Worm (Caenorhabditis elegans) whole organism, midembryonic: Measurements from ENCODE around the gene ets-8.

Experiments
- ref-1 ChIP-seq: fragments of 200-800 bp; sonication (Bioruptor generic); conservative IDR thresholded peaks from 2 replicates; pipeline ENCODE4 v1.3.6; 2022; ENCODE audit warnings: missing genetic modification reagents, missing genetic modification characterization, missing compliant biosample characterization
- tab-1 ChIP-seq: fragments of 200-800 bp; sonication (Bioruptor generic); IDR thresholded peaks from 2 replicates; pipeline ENCODE4 v1.3.6; 2022; ENCODE audit warnings: missing genetic modification characterization, missing compliant biosample characterization

- TF ChIP-seq tab-1 (no peak), ref-1 (GFP tag; lab: Robert Waterston, UW) (no peak)
These were observed 23.6 kb downstream of the ets-8 start, which contains the start of gene C44B12.6 for ce11 chrIV:1136658-1137057.
